Worm (Caenorhabditis elegans) whole organism, late embryonic: Measurements from ENCODE around the gene srt-18.

Experiments used
- F13H6.1 ChIP-seq: sonication (generic microtip); optimal IDR thresholded peaks from 2 replicates; lab custom pipeline; 2016; ENCODE audit warnings: missing genetic modification characterization, missing compliant biosample characterization
- ama-1 ChIP-seq: fragments of 150-350 bp; optimal IDR thresholded peaks from 2 replicates; lab custom pipeline; 2014
- ceh-34 ChIP-seq: sonication (generic microtip); optimal IDR thresholded peaks from 2 replicates; lab custom pipeline; 2016; ENCODE audit warnings: mild to moderate bottlenecking, missing genetic modification characterization, missing compliant biosample characterization
- gmeb-2 ChIP-seq: sonication (generic microtip); optimal IDR thresholded peaks from 2 replicates; lab custom pipeline; 2016; ENCODE audit warnings: missing genetic modification characterization, inconsistent platforms, missing compliant biosample characterization
- hlh-30 ChIP-seq: sonication (generic microtip); optimal IDR thresholded peaks from 2 replicates; lab custom pipeline; 2017; ENCODE audit warnings: antibody characterized with exemption, missing genetic modification characterization, missing compliant biosample characterization; ENCODE audit not compliant: insufficient read depth
- pax-1 ChIP-seq: fragments of 150-350 bp; optimal IDR thresholded peaks from 2 replicates; lab custom pipeline; 2014; ENCODE audit warnings: missing biosample characterization, missing genetic modification characterization
- ref-2 ChIP-seq: sonication (generic microtip); optimal IDR thresholded peaks from 2 replicates; lab custom pipeline; 2016; ENCODE audit warnings: missing genetic modification characterization, missing compliant biosample characterization

DNA sequence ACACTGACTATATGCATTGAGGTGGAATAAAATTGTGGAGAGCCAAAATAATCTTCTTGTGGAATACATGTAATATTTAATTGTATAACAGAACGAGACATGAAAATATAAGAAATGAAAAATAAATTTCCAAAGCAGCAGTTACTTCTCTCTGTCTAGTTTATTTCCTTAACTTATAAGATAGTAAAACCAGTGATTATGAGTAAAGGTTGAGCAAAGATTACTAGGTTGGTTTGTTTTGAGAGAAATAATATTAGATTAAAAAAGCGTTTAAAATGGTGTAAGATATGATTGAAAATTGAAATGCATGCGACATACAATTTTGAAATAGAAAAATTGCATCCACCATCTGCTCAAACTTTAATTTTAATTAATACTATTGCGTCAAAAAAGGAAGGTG, 1.7 kb downstream of the srt-18 start, which contains the start of gene srh-201:
- TF ChIP-seq gmeb-2 (no peak), pax-1 (tag; lab: Kevin White, UChicago) (no peak), hlh-30 (tag; lab: Kevin White, UChicago) (no peak), F13H6.1 (no peak), ref-2 (tag; lab: Kevin White, UChicago) (no peak), ceh-34 (no peak), ama-1 (no peak)
